Fruit fly (Drosophila melanogaster) S2 (cell line): ENCODE data around the gene CG15330.

ENCODE experiments used
- CG8478 ChIP-seq: fragments of >200 bp; optimal IDR thresholded peaks from 2 replicates; lab custom pipeline; 2018
- CTCF ChIP-seq, 2 experiments: fragments of >200 bp; optimal IDR thresholded peaks; 2 replicates each; lab custom pipeline; 2018

DNA sequence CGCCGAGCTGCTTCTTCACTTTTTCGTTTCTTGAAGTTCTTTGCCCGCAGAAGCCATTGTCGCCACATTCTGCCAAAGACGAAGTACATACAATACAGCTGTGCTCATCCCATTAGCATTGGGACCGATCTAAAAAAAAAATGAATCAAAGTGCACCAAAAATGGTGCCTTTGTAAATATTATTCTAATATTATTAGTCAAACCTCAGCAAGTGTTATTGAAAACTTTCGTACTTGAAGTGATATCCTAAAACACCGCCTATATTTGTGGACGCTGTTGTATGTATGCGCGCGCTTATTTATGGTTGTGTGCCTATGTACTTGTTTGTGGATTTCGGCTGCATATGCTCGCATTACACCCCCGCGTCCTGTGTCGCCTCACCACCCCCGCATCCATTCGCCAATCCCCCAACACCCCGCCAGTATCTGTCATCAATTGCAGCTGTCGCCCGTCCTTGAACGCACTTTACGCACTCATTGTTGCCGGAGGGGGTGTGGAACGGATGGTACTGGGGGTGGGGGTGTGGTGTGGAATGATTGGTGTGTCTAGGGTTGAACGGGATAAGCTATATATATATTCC, 16.6 kb downstream of the CG15330 start:
- TF ChIP-seq CG8478 (lab: Kevin White, UChicago): no peak
- no peak for TF ChIP-seq CTCF (optimal IDR thresholded peaks at IDR 0.05; lab: Kevin White, UChicago)
